Worm (Caenorhabditis elegans) whole organism, early embryonic: Measurements from ENCODE around the gene F53F4.4.

ENCODE experiments used
- B0310.2 ChIP-seq: sonication (generic microtip); optimal IDR thresholded peaks from 2 replicates; lab custom pipeline; 2016; ENCODE audit warnings: mild to moderate bottlenecking, missing genetic modification characterization, missing compliant biosample characterization
- aly-1 ChIP-seq: sonication (generic microtip); optimal IDR thresholded peaks from 2 replicates; lab custom pipeline; 2016; ENCODE audit warnings: missing genetic modification characterization, missing compliant biosample characterization
- ama-1 ChIP-seq: fragments of 150-350 bp; optimal IDR thresholded peaks from 2 replicates; lab custom pipeline; 2014
- ceh-13 ChIP-seq: fragments of 200-800 bp; sonication (Bioruptor generic); optimal IDR thresholded peaks from 2 replicates; lab custom pipeline; 2018; ENCODE audit warnings: mild to moderate bottlenecking, missing genetic modification characterization, missing compliant biosample characterization
- ceh-36 ChIP-seq: sonication (generic microtip); optimal IDR thresholded peaks from 2 replicates; lab custom pipeline; 2016; ENCODE audit warnings: missing genetic modification characterization, inconsistent platforms, missing compliant biosample characterization
- ets-7 ChIP-seq: sonication (generic microtip); optimal IDR thresholded peaks from 2 replicates; lab custom pipeline; 2016; ENCODE audit warnings: missing genotype, missing genetic modification characterization, missing compliant biosample characterization
- flt-1 ChIP-seq: fragments of 200-800 bp; sonication (Bioruptor generic); IDR thresholded peaks from 2 replicates; pipeline ENCODE4 v1.3.6; 2022; ENCODE audit warnings: missing genetic modification characterization, missing compliant biosample characterization
- hmbx-1 ChIP-seq: sonication (generic microtip); optimal IDR thresholded peaks from 2 replicates; lab custom pipeline; 2016; ENCODE audit warnings: mild to moderate bottlenecking, missing genetic modification characterization, missing compliant biosample characterization
- hmg-4 ChIP-seq: fragments of 200-800 bp; sonication (Bioruptor generic); optimal IDR thresholded peaks from 2 replicates; lab custom pipeline; 2018; ENCODE audit warnings: mild to moderate bottlenecking, missing genetic modification characterization, missing compliant biosample characterization
- sea-1 ChIP-seq: fragments of 200-800 bp; sonication (Bioruptor generic); conservative IDR thresholded peaks from 2 replicates; pipeline ENCODE4 v1.3.6; 2022; ENCODE audit warnings: missing genetic modification characterization, missing compliant biosample characterization
- tbx-11 ChIP-seq: fragments of 200-800 bp; sonication (Bioruptor generic); IDR thresholded peaks from 2 replicates; pipeline ENCODE4 v1.3.6; 2022; ENCODE audit warnings: missing genetic modification characterization, missing compliant biosample characterization
- tbx-37 ChIP-seq: fragments of 200-800 bp; sonication (Bioruptor generic); conservative IDR thresholded peaks from 2 replicates; pipeline ENCODE4 v1.3.6; 2022; ENCODE audit warnings: missing genetic modification reagents, missing genetic modification characterization, missing compliant biosample characterization
- tra-4 ChIP-seq: sonication (generic microtip); optimal IDR thresholded peaks from 2 replicates; lab custom pipeline; 2017; ENCODE audit warnings: missing genetic modification characterization, missing compliant biosample characterization

DNA sequence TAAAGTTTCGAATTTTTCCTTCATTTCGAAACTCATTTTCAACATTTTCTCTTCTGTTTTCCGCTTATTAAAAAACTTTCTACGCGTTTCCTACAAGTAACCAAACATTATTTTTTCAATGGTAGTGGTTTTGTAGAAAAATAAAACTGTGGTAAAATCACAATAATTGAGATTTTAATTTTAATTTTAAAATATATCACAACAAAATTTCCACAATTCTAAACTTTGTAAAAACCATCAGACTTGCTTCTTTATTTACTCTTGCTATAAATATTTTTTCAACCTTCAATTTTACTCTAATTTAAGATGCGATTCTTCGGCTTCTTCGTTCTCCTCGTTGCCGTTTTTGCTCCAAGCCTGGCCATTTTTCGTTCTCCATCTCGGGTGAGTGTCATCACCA is 5.3 kb upstream of the F53F4.4 start, which contains the start of gene F53F4.17:
- no peak for TF ChIP-seq ets-7 (tag; lab: Kevin White, UChicago)
- no peak for TF ChIP-seq B0310.2 (tag; lab: Kevin White, UChicago)
- no peak for TF ChIP-seq flt-1 (GFP tag; lab: Robert Waterston, UW)
- no peak for TF ChIP-seq hmg-4 (GFP tag; lab: Kevin White, UChicago)
- no peak for TF ChIP-seq ama-1
- TF ChIP-seq tbx-11 (GFP tag; lab: Robert Waterston, UW), result no peak
- TF ChIP-seq ceh-13 (GFP tag; lab: Kevin White, UChicago), result no peak
- no peak for TF ChIP-seq aly-1 (tag; lab: Kevin White, UChicago)
- no peak for TF ChIP-seq tbx-37
- TF ChIP-seq sea-1 (GFP tag; lab: Robert Waterston, UW), result no peak
- TF ChIP-seq tra-4, result no peak
- TF ChIP-seq hmbx-1 (tag; lab: Kevin White, UChicago), result no peak
- no peak for TF ChIP-seq ceh-36 (tag; lab: Kevin White, UChicago)
